Worm (Caenorhabditis elegans) whole organism, late embryonic: ENCODE measurements around the gene clk-2.
"Not testable (repeated sequence)": the region's sequence is repeated elsewhere in the genome, so short reads cannot be mapped to it uniquely, and the experiment has no call there.

Experiments used
- K02D7.2 ChIP-seq: sonication (generic microtip); optimal IDR thresholded peaks from 2 replicates; lab custom pipeline; 2017; ENCODE audit warnings: mild to moderate bottlenecking, missing genetic modification characterization, missing compliant biosample characterization
- Y22D7AL.16 ChIP-seq: sonication (generic microtip); optimal IDR thresholded peaks from 2 replicates; lab custom pipeline; 2016; ENCODE audit warnings: missing genetic modification characterization, missing compliant biosample characterization
- ceh-6 ChIP-seq: fragments of 200-800 bp; sonication (Bioruptor generic); optimal IDR thresholded peaks from 2 replicates; lab custom pipeline; 2018; ENCODE audit warnings: mild to moderate bottlenecking, missing genetic modification characterization, missing compliant biosample characterization
- dmd-4 ChIP-seq: sonication (generic microtip); optimal IDR thresholded peaks from 2 replicates; lab custom pipeline; 2016; ENCODE audit warnings: borderline replicate concordance, missing genetic modification characterization, missing compliant biosample characterization
- ets-4 ChIP-seq: sonication (generic microtip); optimal IDR thresholded peaks from 2 replicates; lab custom pipeline; 2016; ENCODE audit warnings: missing genetic modification characterization, missing compliant biosample characterization
- fkh-10 ChIP-seq: fragments of 150-350 bp; optimal IDR thresholded peaks from 2 replicates; lab custom pipeline; 2014; ENCODE audit warnings: missing biosample characterization, missing genetic modification reagents, missing genetic modification characterization
- mec-3 ChIP-seq: sonication (generic microtip); optimal IDR thresholded peaks from 2 replicates; lab custom pipeline; 2016; ENCODE audit warnings: borderline replicate concordance, missing genetic modification characterization, missing compliant biosample characterization
- nhr-11 ChIP-seq: fragments of 150-350 bp; optimal IDR thresholded peaks from 2 replicates; lab custom pipeline; 2014; ENCODE audit warnings: missing biosample characterization, missing genetic modification characterization
- odd-2 ChIP-seq: sonication (generic microtip); optimal IDR thresholded peaks from 2 replicates; lab custom pipeline; 2017; ENCODE audit warnings: antibody characterized with exemption, mild to moderate bottlenecking, missing genetic modification characterization, missing compliant biosample characterization
- pha-2 ChIP-seq: sonication (generic microtip); optimal IDR thresholded peaks from 2 replicates; lab custom pipeline; 2017; ENCODE audit warnings: mild to moderate bottlenecking, missing genetic modification characterization, missing compliant biosample characterization
- pha-4 ChIP-seq: fragments of 150-350 bp; optimal IDR thresholded peaks from 2 replicates; lab custom pipeline; 2018; ENCODE audit warnings: missing biosample characterization, missing genetic modification reagents, missing genetic modification characterization
- pqm-1 ChIP-seq: sonication (generic microtip); optimal IDR thresholded peaks from 2 replicates; lab custom pipeline; 2016; ENCODE audit warnings: missing genetic modification characterization, missing compliant biosample characterization
- syd-9 ChIP-seq: sonication (generic microtip); optimal IDR thresholded peaks from 2 replicates; lab custom pipeline; 2016; ENCODE audit warnings: mild to moderate bottlenecking, missing genetic modification characterization, moderate library complexity, missing compliant biosample characterization
- unc-86 ChIP-seq: sonication (generic microtip); optimal IDR thresholded peaks from 2 replicates; lab custom pipeline; 2016; ENCODE audit warnings: missing genetic modification characterization, missing compliant biosample characterization

DNA sequence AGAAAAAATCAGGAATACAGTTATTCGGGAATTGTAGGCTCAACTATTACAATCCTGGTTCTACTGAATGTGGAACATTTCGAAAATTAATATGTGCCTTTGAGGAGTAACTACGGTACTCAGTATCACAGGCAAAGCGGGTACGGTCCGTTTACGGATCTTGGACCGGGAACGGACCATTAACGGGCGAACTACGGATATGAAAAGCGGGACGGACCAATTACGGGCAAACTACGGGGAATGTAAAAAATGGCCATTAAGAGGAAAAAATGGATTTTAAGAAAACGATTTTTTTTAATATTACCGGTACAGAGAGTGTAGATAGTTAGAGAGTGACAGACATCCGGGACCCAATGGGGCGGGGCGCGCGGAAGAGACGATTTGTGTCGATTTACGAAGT lies 49.3 kb downstream of the clk-2 start, which contains the start of gene H14A12.5:
- not testable (repeated sequence) for TF ChIP-seq pqm-1 (tag; lab: Kevin White, UChicago); nhr-11 (tag; lab: Kevin White, UChicago); fkh-10; pha-4 (tag; lab: Kevin White, UChicago); syd-9; dmd-4 (tag; lab: Kevin White, UChicago); ceh-6 (GFP tag; lab: Kevin White, UChicago); unc-86 (tag; lab: Kevin White, UChicago); ets-4 (tag; lab: Kevin White, UChicago); K02D7.2; odd-2; Y22D7AL.16 (tag; lab: Kevin White, UChicago); mec-3 (tag; lab: Kevin White, UChicago); pha-2 (tag; lab: Kevin White, UChicago)
